Worm (Caenorhabditis elegans): ENCODE data around the gene srh-60.

The srh-60 gene

DNA sequence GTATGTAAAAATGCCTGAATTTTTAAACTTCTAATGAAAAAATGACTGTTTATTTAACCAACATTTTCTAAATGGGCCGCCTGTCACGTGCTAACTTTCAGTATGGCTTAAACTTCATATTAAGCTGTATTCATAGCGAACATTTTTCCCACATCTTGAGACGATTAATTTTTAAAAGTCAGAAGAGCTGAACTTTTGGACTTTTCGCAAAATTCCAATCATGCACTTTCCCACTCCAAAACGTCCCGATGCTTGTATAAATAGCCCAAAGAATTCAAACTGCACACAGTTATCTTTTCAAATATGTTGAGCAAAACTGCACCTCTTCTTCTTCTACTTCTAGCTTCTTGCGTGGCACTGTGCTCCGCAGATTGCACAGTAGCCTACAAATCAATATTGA is 6.8 kb upstream of the srh-60 start, which contains the start of gene clec-132 (continued):
- no peak for TF ChIP-seq R02D3.7 (tag; optimal IDR thresholded peaks at IDR 0.05)

DNA sequence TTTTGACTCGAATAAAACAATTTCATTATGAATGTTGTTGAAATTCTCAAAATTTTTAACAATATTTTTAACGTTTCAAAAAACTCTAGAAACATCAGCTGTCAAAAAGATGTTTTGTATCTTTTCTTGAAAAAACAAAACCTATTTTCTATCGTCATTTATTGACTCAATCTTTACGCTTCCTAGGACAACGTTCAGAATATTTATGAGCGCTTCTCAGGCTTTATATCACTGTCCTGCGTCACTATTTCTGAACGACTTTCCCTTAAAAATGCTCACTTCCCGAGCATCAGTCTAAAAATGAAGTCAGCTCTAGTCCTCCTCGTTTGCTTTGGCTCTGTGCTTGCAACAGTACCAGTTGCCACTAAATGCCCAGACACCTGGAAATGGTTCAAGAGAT is 5.4 kb upstream of the srh-60 start, which contains the start of gene clec-133:
Gene clec-133 (plus strand): TSS at position 301 of the 400 bp plus-strand sequence.
- TF ChIP-seq spr-3 (GFP tag; optimal IDR thresholded peaks at IDR 0.05) (no peak), fos-1 (tag; optimal IDR thresholded peaks at IDR 0.05) (no peak), unc-39 (tag; optimal IDR thresholded peaks at IDR 0.05) (no peak)

DNA sequence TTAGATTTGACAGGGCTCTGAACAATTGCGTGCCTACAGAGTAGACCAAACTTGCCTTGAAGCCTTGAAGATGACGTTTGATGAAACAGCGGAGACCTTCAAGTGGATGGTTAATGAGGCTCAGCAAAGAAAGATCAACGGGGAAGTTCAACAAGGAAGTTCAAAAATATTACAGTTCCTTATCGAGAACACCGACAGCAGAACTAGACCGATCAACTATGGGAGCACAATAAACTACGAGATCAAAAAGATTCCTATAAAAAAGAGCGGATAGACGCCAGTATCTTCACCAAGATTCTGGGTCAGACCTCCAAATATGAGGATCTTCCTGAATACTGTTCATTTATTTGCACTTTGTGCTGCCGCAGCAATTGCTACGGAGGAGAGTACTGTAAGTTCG is 3.7 kb upstream of the srh-60 start, which contains the start of gene clec-134:
Gene clec-134 (plus strand): TSS at position 301 of the 400 bp plus-strand sequence.
- TF ChIP-seq hlh-11 (tag; optimal IDR thresholded peaks at IDR 0.05) (no peak), daf-12 (tag; optimal IDR thresholded peaks at IDR 0.05) (no peak), jun-1 (tag; optimal IDR thresholded peaks at IDR 0.05) (no peak), daf-16 (GFP tag; optimal IDR thresholded peaks at IDR 0.05) (no peak), daf-16 (tag; optimal IDR thresholded peaks at IDR 0.05) (no peak), ztf-11 (tag; optimal IDR thresholded peaks at IDR 0.05) (no peak), lin-13 (GFP tag; optimal IDR thresholded peaks at IDR 0.05) (no peak), aha-1 (tag) (peak; percentile 35), ceh-28 (tag; optimal IDR thresholded peaks at IDR 0.05) (no peak), lin-29 (GFP tag; IDR thresholded peaks at IDR 0.05) (no peak)

DNA sequence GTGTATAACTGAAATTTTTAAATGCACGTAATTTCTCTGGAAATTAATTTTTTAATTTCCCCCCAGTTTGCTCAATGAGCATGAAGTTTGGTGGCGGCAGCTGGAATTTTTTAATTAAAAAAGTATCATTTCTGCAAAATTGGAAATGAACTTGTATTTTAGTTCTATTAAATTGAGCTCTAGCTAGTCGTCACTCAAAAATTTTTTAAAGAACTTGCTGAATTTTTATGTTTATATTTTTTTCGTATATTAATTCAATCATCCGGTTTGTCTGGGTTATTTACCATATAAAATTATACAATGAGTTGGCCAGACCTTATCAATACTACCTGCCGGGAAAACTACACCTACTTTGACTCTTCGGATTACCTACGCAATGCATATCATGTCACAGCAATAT is 1.8 kb upstream of the srh-60 start, which contains the start of gene srh-59:
Gene srh-59 (plus strand): TSS at position 301 of the 400 bp plus-strand sequence.
- TF ChIP-seq ceh-44 (GFP tag; IDR thresholded peaks at IDR 0.05) (no peak), mxl-2 (GFP tag; conservative IDR thresholded peaks at IDR 0.05) (no peak), T26A8.4 (GFP tag; IDR thresholded peaks at IDR 0.05) (no peak), lsy-2 (tag; optimal IDR thresholded peaks at IDR 0.05) (no peak), ztf-11 (tag; optimal IDR thresholded peaks at IDR 0.05) (no peak), unc-62 (GFP tag; optimal IDR thresholded peaks at IDR 0.05 in 1 of 2) (peak in 1 of 2 experiments; percentile 9), unc-62 (tag; optimal IDR thresholded peaks at IDR 0.05) (no peak), daf-19 (GFP tag; conservative IDR thresholded peaks at IDR 0.05) (no peak)

DNA sequence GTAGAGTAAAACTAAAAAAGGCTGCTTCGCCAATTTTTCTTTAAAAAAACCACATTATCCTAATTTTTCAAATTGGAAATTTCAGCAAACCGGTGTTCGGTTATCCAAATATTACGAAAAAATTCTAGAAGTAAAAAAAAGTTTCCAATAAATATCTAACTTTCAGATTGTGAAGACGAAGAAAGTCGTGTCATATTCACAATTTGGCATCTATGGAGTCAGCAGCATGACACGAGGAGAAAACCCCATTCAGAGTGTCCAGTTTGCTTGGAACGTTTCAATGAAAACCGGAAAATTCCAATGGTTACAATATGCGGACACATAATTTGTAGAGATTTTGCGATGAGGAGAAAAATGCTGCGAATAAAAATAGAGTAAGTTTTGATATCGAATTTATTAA is 11.8 kb downstream of the srh-60 start, which contains the start of gene Y49F6A.12:
Gene Y49F6A.12 (plus strand): TSS at position 301 of the 400 bp plus-strand sequence.
- TF ChIP-seq vab-7 (GFP tag; IDR thresholded peaks at IDR 0.05) (no peak), daf-8 (GFP tag; IDR thresholded peaks at IDR 0.05) (no peak), T26A8.4 (GFP tag; IDR thresholded peaks at IDR 0.05) (no peak), aha-1 (tag) (no peak), ZK546.5 (tag; optimal IDR thresholded peaks at IDR 0.05) (no peak), hlh-11 (tag; optimal IDR thresholded peaks at IDR 0.05) (no peak), lin-15B (tag; optimal IDR thresholded peaks at IDR 0.05) (no peak), tag-97 (GFP tag; IDR thresholded peaks at IDR 0.05) (no peak), fos-1 (tag; optimal IDR thresholded peaks at IDR 0.05) (no peak), lim-7 (GFP tag; IDR thresholded peaks at IDR 0.05) (no peak), mdl-1 (tag; optimal IDR thresholded peaks at IDR 0.05) (no peak), lin-38 (GFP tag; IDR thresholded peaks at IDR 0.05) (no peak), nhr-237 (tag; optimal IDR thresholded peaks at IDR 0.05) (no peak), unc-130 (GFP tag; optimal IDR thresholded peaks at IDR 0.05) (no peak), dmd-9 (GFP tag; IDR thresholded peaks at IDR 0.05) (no peak)

DNA sequence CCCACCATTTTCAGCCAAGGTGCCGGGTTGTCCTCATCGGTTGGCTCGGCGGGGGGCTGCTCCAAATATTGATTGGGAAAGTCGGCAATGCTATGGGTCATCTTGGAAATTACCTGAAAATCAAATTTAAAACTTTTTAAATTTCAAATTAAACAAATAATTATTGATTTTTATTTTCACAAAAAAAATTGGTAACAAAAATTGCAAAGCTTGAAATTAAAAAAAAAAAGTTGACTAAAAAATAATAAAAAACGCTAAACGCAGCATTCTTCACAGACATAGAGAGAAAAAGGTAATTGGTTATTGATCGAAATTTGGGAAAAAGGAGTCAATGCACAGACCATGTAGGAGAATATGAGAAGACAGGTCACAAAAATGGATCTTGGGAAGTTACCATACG is 15.2 kb downstream of the srh-60 start, which contains the start of gene Y49F6A.11:
Gene Y49F6A.11 (minus strand): TSS at position 101 of the 400 bp plus-strand sequence.
- TF ChIP-seq daf-8 (GFP tag; IDR thresholded peaks at IDR 0.05) (no peak), nhr-28 (tag; optimal IDR thresholded peaks at IDR 0.05) (no peak), hlh-30 (tag; optimal IDR thresholded peaks at IDR 0.05; ENCODE audit: insufficient read depth) (no peak), pha-4 (GFP tag; IDR thresholded peaks at IDR 0.05) (no peak), pha-4 (tag; optimal IDR thresholded peaks at IDR 0.05) (no peak), spr-3 (GFP tag; optimal IDR thresholded peaks at IDR 0.05) (no peak), arid-1 (GFP tag; conservative IDR thresholded peaks at IDR 0.05) (no peak), unc-130 (GFP tag; optimal IDR thresholded peaks at IDR 0.05) (no peak), rbr-2 (tag; optimal IDR thresholded peaks at IDR 0.05) (no peak), nhr-41 (GFP tag; IDR thresholded peaks at IDR 0.05) (no peak), zip-2 (tag; optimal IDR thresholded peaks at IDR 0.05) (no peak), php-3 (GFP tag; IDR thresholded peaks at IDR 0.05) (no peak), duxl-1 (tag; optimal IDR thresholded peaks at IDR 0.05; ENCODE audit: poor library complexity) (no peak), jun-1 (tag; optimal IDR thresholded peaks at IDR 0.05) (no peak), gei-8 (GFP tag; optimal IDR thresholded peaks at IDR 0.05) (no peak), ama-1 (optimal IDR thresholded peaks at IDR 0.05) (no peak), dpl-1 (GFP tag; optimal IDR thresholded peaks at IDR 0.05) (no peak)

Measured in whole organism, L4 larva.